Fruit fly (Drosophila melanogaster) whole organism, embryonic: ENCODE data around the gene CtBP.

Experiments used
- CG10321 ChIP-seq: fragments of 200-800 bp; sonication (Bioruptor generic); IDR thresholded peaks from 2 replicates; pipeline ENCODE4 v1.3.6; 2022; ENCODE audit warnings: missing biosample characterization, missing genetic modification characterization
- fd96Cb ChIP-seq: fragments of 200-800 bp; sonication (Bioruptor generic); optimal IDR thresholded peaks from 2 replicates; lab custom pipeline; 2018; ENCODE audit warnings: missing biosample characterization, mild to moderate bottlenecking, missing genetic modification characterization, moderate library complexity
- gce ChIP-seq: fragments of 200-800 bp; sonication (Bioruptor generic); IDR thresholded peaks from 3 replicates; pipeline ENCODE4 v1.3.6; 2022; ENCODE audit warnings: missing biosample characterization, missing genetic modification characterization
- lola ChIP-seq, 3 experiments: fragments of >200 bp in 2 of 3; fragments of 200-800 bp in 1 of 3; sonication (Bioruptor generic) in 1 of 3; optimal IDR thresholded peaks; 2 replicates each; lab custom pipeline; 2017 to 2019; ENCODE audit warnings: missing biosample characterization in 3 of 3, missing genetic modification characterization in 3 of 3, mild to moderate bottlenecking in 1 of 3, moderate library complexity in 1 of 3
- sd ChIP-seq: fragments of 200-800 bp; sonication (Bioruptor generic); optimal IDR thresholded peaks from 3 replicates; lab custom pipeline; 2018; ENCODE audit warnings: missing biosample characterization, mild to moderate bottlenecking, missing genetic modification characterization, moderate library complexity

- TF ChIP-seq sd (tag; lab: Kevin White, UChicago) = no peak
- TF ChIP-seq CG10321 (GFP tag; lab: Robert Waterston, UW) = no peak
- TF ChIP-seq fd96Cb (tag; lab: Kevin White, UChicago) = no peak
- TF ChIP-seq lola (GFP tag; optimal IDR thresholded peaks at IDR 0.05; lab: Kevin White, UChicago) = no peak
- no peak for TF ChIP-seq gce (GFP tag; lab: Robert Waterston, UW)
Observed at dm6 chr3R:12998234-12998591, 13.2 kb upstream of the CtBP start.
